Worm (Caenorhabditis elegans) whole organism, L4 larva: ENCODE measurements around the gene acdh-10.

Experiments
- R02D3.7 ChIP-seq: fragments of 150-350 bp; sonication (generic microtip); optimal IDR thresholded peaks from 3 replicates; lab custom pipeline; 2014; ENCODE audit warnings: missing biosample characterization, missing genetic modification characterization
- T26A8.4 ChIP-seq: fragments of 200-800 bp; sonication (Bioruptor generic); IDR thresholded peaks from 2 replicates; pipeline ENCODE4 v1.3.6; 2022; ENCODE audit warnings: missing genetic modification characterization, missing compliant biosample characterization
- Y48G9A.11 ChIP-seq: fragments of 200-800 bp; sonication (Bioruptor generic); IDR thresholded peaks from 2 replicates; pipeline ENCODE4 v1.3.6; 2022; ENCODE audit warnings: missing genetic modification reagents, missing genetic modification characterization, missing compliant biosample characterization
- ZK337.2 ChIP-seq: fragments of 200-800 bp; sonication (Bioruptor generic); IDR thresholded peaks from 2 replicates; pipeline ENCODE4 v1.3.6; 2022; ENCODE audit warnings: missing genetic modification reagents, missing genetic modification characterization, missing compliant biosample characterization
- aha-1 ChIP-seq: fragments of 150-350 bp; peaks from one replicate; lab custom pipeline; 2014; ENCODE audit warnings: missing biosample characterization, missing genetic modification characterization
- ama-1 ChIP-seq: fragments of 150-350 bp; optimal IDR thresholded peaks from 2 replicates; lab custom pipeline; 2014; ENCODE audit warnings: inconsistent platforms, mixed read lengths
- attf-4 ChIP-seq: sonication (generic microtip); optimal IDR thresholded peaks from 3 replicates; lab custom pipeline; 2017; ENCODE audit warnings: missing biosample characterization, missing genetic modification characterization
- ceh-28 ChIP-seq: fragments of 150-350 bp; optimal IDR thresholded peaks from 2 replicates; lab custom pipeline; 2014; ENCODE audit warnings: missing biosample characterization, missing genetic modification reagents, missing genetic modification characterization
- ceh-44 ChIP-seq: fragments of 200-800 bp; sonication (Bioruptor generic); IDR thresholded peaks from 2 replicates; pipeline ENCODE4 v1.3.6; 2022; ENCODE audit warnings: missing genetic modification reagents, missing genetic modification characterization, missing compliant biosample characterization
- ceh-82 ChIP-seq: sonication (generic microtip); optimal IDR thresholded peaks from 2 replicates; lab custom pipeline; 2017; ENCODE audit warnings: missing biosample characterization, missing genetic modification characterization
- ctbp-1 ChIP-seq: fragments of 200-800 bp; sonication (Bioruptor generic); IDR thresholded peaks from 2 replicates; pipeline ENCODE4 v1.3.6; 2022; ENCODE audit warnings: missing genetic modification reagents, missing genetic modification characterization, missing compliant biosample characterization
- daf-16 ChIP-seq, 3 experiments: sonication (generic microtip); optimal IDR thresholded peaks; 2 replicates each; lab custom pipeline; 2016 to 2017; ENCODE audit warnings: missing genetic modification characterization in 3 of 3, missing genetic modification reagents in 3 of 3, mild to moderate bottlenecking in 2 of 3, missing compliant biosample characterization in 2 of 3, missing biosample characterization in 1 of 3, moderate library complexity in 1 of 3
- dmd-6 ChIP-seq: fragments of 200-800 bp; sonication (Bioruptor generic); IDR thresholded peaks from 2 replicates; pipeline ENCODE4 v1.3.6; 2022; ENCODE audit warnings: missing genetic modification reagents, missing genetic modification characterization, missing compliant biosample characterization
- dmd-8 ChIP-seq: fragments of 200-800 bp; sonication (Bioruptor generic); IDR thresholded peaks from 2 replicates; pipeline ENCODE4 v1.3.6; 2022; ENCODE audit warnings: missing genetic modification characterization, missing compliant biosample characterization
- dpl-1 ChIP-seq: fragments of 150-350 bp; optimal IDR thresholded peaks from 2 replicates; lab custom pipeline; 2014; ENCODE audit warnings: missing biosample characterization, missing genetic modification reagents, missing genetic modification characterization
- duxl-1 ChIP-seq: sonication (generic microtip); optimal IDR thresholded peaks from 2 replicates; lab custom pipeline; 2016; ENCODE audit warnings: mild to moderate bottlenecking, missing genetic modification characterization, moderate library complexity, missing compliant biosample characterization; ENCODE audit not compliant: poor library complexity
- dve-1 ChIP-seq: sonication (generic microtip); optimal IDR thresholded peaks from 2 replicates; lab custom pipeline; 2017; ENCODE audit warnings: antibody characterized with exemption, mild to moderate bottlenecking, missing genetic modification characterization, missing compliant biosample characterization; ENCODE audit not compliant: insufficient read depth
- egl-43 ChIP-seq: fragments of 200-800 bp; sonication (Bioruptor generic); IDR thresholded peaks from 2 replicates; pipeline ENCODE4 v1.3.6; 2022; ENCODE audit warnings: missing genetic modification reagents, missing genetic modification characterization, missing compliant biosample characterization
- fkh-10 ChIP-seq: fragments of 150-350 bp; optimal IDR thresholded peaks from 2 replicates; lab custom pipeline; 2014; ENCODE audit warnings: missing biosample characterization, missing genetic modification reagents, missing genetic modification characterization
- gei-8 ChIP-seq: fragments of 200-800 bp; sonication (Bioruptor generic); optimal IDR thresholded peaks from 2 replicates; lab custom pipeline; 2018; ENCODE audit warnings: mild to moderate bottlenecking, missing genetic modification characterization, missing compliant biosample characterization
- jun-1 ChIP-seq: fragments of 150-350 bp; optimal IDR thresholded peaks from 2 replicates; lab custom pipeline; 2014; ENCODE audit warnings: missing biosample characterization, missing genetic modification reagents, missing genetic modification characterization
- lim-7 ChIP-seq: fragments of 200-800 bp; sonication (Bioruptor generic); IDR thresholded peaks from 2 replicates; pipeline ENCODE4 v1.3.6; 2022; ENCODE audit warnings: missing genetic modification characterization, missing compliant biosample characterization
- lin-1 ChIP-seq: fragments of 200-800 bp; sonication (Bioruptor generic); IDR thresholded peaks from 2 replicates; pipeline ENCODE4 v1.3.6; 2022; ENCODE audit warnings: missing genetic modification reagents, missing genetic modification characterization, missing compliant biosample characterization
- lin-15B ChIP-seq: fragments of 150-350 bp; sonication (generic microtip); optimal IDR thresholded peaks from 3 replicates; lab custom pipeline; 2014; ENCODE audit warnings: missing biosample characterization, missing genetic modification characterization
- lin-38 ChIP-seq: fragments of 200-800 bp; sonication (Bioruptor generic); IDR thresholded peaks from 2 replicates; pipeline ENCODE4 v1.3.6; 2022; ENCODE audit warnings: missing genetic modification reagents, missing genetic modification characterization, missing compliant biosample characterization
- lsy-2 ChIP-seq, 2 experiments: fragments of 150-350 bp in 1 of 2; sonication (generic microtip) in 1 of 2; optimal IDR thresholded peaks; 2 replicates each; lab custom pipeline; 2014 to 2017; ENCODE audit warnings: missing biosample characterization in 2 of 2, missing genetic modification characterization in 2 of 2
- mes-2 ChIP-seq: sonication (generic microtip); optimal IDR thresholded peaks from 2 replicates; lab custom pipeline; 2016; ENCODE audit warnings: missing genotype, mild to moderate bottlenecking, missing genetic modification characterization, missing compliant biosample characterization; ENCODE audit not compliant: poor library complexity, severe bottlenecking
- mxl-3 ChIP-seq: fragments of 200-800 bp; sonication (Bioruptor generic); optimal IDR thresholded peaks from 2 replicates; lab custom pipeline; 2018; ENCODE audit warnings: mild to moderate bottlenecking, missing genetic modification characterization, missing compliant biosample characterization
- nhr-102 ChIP-seq: sonication (generic microtip); optimal IDR thresholded peaks from 2 replicates; lab custom pipeline; 2016; ENCODE audit warnings: mild to moderate bottlenecking, missing genetic modification characterization, moderate library complexity, missing compliant biosample characterization
- nhr-111 ChIP-seq: fragments of 200-800 bp; sonication (Bioruptor generic); optimal IDR thresholded peaks from 2 replicates; lab custom pipeline; 2018; ENCODE audit warnings: mild to moderate bottlenecking, missing genetic modification characterization, missing compliant biosample characterization
- nhr-25 ChIP-seq: sonication (generic microtip); optimal IDR thresholded peaks from 2 replicates; lab custom pipeline; 2017; ENCODE audit warnings: missing genetic modification characterization, mild to moderate bottlenecking, missing compliant biosample characterization, antibody characterized with exemption, moderate library complexity, borderline replicate concordance; ENCODE audit not compliant: insufficient read depth
- nhr-28 ChIP-seq: fragments of 150-350 bp; optimal IDR thresholded peaks from 2 replicates; lab custom pipeline; 2014; ENCODE audit warnings: missing biosample characterization, missing genetic modification characterization
- nhr-42 ChIP-seq: fragments of 200-800 bp; sonication (Bioruptor generic); IDR thresholded peaks from 2 replicates; pipeline ENCODE4 v1.3.6; 2022; ENCODE audit warnings: missing genetic modification characterization, missing compliant biosample characterization
- nhr-48 ChIP-seq: sonication (generic microtip); optimal IDR thresholded peaks from 2 replicates; lab custom pipeline; 2016; ENCODE audit warnings: mild to moderate bottlenecking, missing genetic modification characterization, missing compliant biosample characterization
- nhr-77 ChIP-seq: fragments of 150-350 bp; optimal IDR thresholded peaks from 2 replicates; lab custom pipeline; 2014; ENCODE audit warnings: missing biosample characterization, missing genetic modification characterization
- pha-4 ChIP-seq, 2 experiments: fragments of 150-350 bp in 1 of 2; fragments of 200-800 bp in 1 of 2; sonication (Bioruptor generic) in 1 of 2; IDR thresholded peaks in 1 of 2; optimal IDR thresholded peaks in 1 of 2; 2 replicates each; pipeline versions ENCODE4 v1.3.6 to Lab custom; 2014 to 2022; ENCODE audit warnings: missing genetic modification characterization in 2 of 2, missing genetic modification reagents in 2 of 2, missing biosample characterization in 1 of 2, missing compliant biosample characterization in 1 of 2
- php-3 ChIP-seq: fragments of 200-800 bp; sonication (Bioruptor generic); IDR thresholded peaks from 2 replicates; pipeline ENCODE4 v1.3.6; 2022; ENCODE audit warnings: missing genetic modification reagents, missing genetic modification characterization, missing compliant biosample characterization
- pqm-1 ChIP-seq: sonication (generic microtip); optimal IDR thresholded peaks from 2 replicates; lab custom pipeline; 2017; ENCODE audit warnings: missing biosample characterization, missing genetic modification characterization
- sdz-12 ChIP-seq: fragments of 200-800 bp; sonication (Bioruptor generic); optimal IDR thresholded peaks from 2 replicates; lab custom pipeline; 2018; ENCODE audit warnings: mild to moderate bottlenecking, missing genetic modification characterization, missing compliant biosample characterization
- set-16 ChIP-seq: fragments of 200-800 bp; sonication (Bioruptor generic); IDR thresholded peaks from 2 replicates; pipeline ENCODE4 v1.3.6; 2022; ENCODE audit warnings: missing genetic modification reagents, missing genetic modification characterization, missing compliant biosample characterization
- snpc-1.2 ChIP-seq: fragments of 200-800 bp; sonication (Bioruptor generic); IDR thresholded peaks from 2 replicates; pipeline ENCODE4 v1.3.6; 2022; ENCODE audit warnings: missing genetic modification reagents, missing genetic modification characterization, missing compliant biosample characterization
- snpc-4 ChIP-seq: fragments of 150-350 bp; optimal IDR thresholded peaks from 2 replicates; lab custom pipeline; 2014; ENCODE audit warnings: missing biosample characterization, missing genetic modification characterization
- tag-97 ChIP-seq: fragments of 200-800 bp; sonication (Bioruptor generic); IDR thresholded peaks from 2 replicates; pipeline ENCODE4 v1.3.6; 2022; ENCODE audit warnings: missing genetic modification characterization, missing compliant biosample characterization
- unc-39 ChIP-seq: sonication (generic microtip); optimal IDR thresholded peaks from 2 replicates; lab custom pipeline; 2017; ENCODE audit warnings: missing biosample characterization, missing genetic modification characterization
- unc-62 ChIP-seq, 3 experiments: fragments of 150-350 bp in 1 of 3; sonication (generic microtip); optimal IDR thresholded peaks in 2 of 3; peaks in 1 of 3; 1 replicate in 1 of 3; 2 replicates in 2 of 3; lab custom pipeline; 2014 to 2017; ENCODE audit warnings: missing biosample characterization in 3 of 3, missing genetic modification characterization in 3 of 3, missing genetic modification reagents in 3 of 3, missing genotype in 1 of 3
- vab-7 ChIP-seq: fragments of 200-800 bp; sonication (Bioruptor generic); IDR thresholded peaks from 2 replicates; pipeline ENCODE4 v1.3.6; 2022; ENCODE audit warnings: missing genetic modification reagents, missing genetic modification characterization, missing compliant biosample characterization
- zfp-3 ChIP-seq: fragments of 200-800 bp; sonication (Bioruptor generic); conservative IDR thresholded peaks from 2 replicates; pipeline ENCODE4 v1.3.6; 2022; ENCODE audit warnings: missing genetic modification reagents, missing genetic modification characterization, missing compliant biosample characterization
- zip-11 ChIP-seq: fragments of 200-800 bp; sonication (Bioruptor generic); IDR thresholded peaks from 2 replicates; pipeline ENCODE4 v1.3.6; 2022; ENCODE audit warnings: missing genetic modification characterization, missing compliant biosample characterization
- ztf-11 ChIP-seq: fragments of 150-350 bp; optimal IDR thresholded peaks from 2 replicates; lab custom pipeline; 2014; ENCODE audit warnings: missing biosample characterization, missing genetic modification characterization

Gene acdh-10

DNA sequence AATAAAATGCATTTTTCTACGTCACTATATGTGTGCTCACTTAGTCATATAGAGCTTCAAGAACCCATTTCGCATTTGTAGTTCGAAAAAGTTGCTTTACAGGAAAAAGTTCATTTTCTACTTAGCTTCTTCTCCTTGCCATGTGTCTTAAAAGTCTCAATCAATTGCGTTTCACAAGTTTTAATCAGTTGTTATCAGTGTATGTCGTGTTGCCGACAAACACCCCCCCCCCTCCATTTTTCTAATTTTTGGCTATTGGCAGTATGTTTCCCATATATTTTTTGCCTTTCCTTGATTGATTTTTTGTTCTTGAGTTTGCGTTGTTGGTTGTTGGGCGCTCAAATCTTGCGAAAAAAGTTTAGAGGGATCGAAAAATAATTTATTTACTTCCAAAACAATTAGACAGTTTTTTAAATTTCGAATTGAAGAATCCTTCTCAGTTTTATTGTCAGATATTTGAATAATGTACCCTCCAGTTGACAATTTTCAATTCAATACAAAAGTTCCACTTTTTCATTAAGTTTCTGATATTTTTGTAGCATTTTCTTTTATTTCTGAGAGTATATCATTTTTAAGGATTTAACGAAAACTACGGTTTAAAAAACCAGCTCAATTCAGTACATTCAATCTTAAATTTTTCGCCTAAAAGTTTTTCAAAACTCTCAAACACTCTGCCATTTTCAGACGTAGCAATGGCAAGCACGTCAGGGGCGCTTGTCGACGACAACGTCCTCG is 28.8 kb downstream of the acdh-10 start, which contains the start of gene sid-3 (continued):
- TF ChIP-seq lin-1 (GFP tag; lab: Robert Waterston, UW) (no peak), set-16 (GFP tag; lab: Robert Waterston, UW) (no peak), php-3 (GFP tag; lab: Robert Waterston, UW) (no peak), ctbp-1 (GFP tag; lab: Robert Waterston, UW) (no peak), zip-11 (GFP tag; lab: Robert Waterston, UW) (no peak), ztf-11 (no peak), dve-1 (peak; percentile 33), ceh-82 (tag; lab: Kevin White, UChicago) (no peak), lin-38 (GFP tag; lab: Robert Waterston, UW) (no peak), R02D3.7 (tag; lab: Kevin White, UChicago) (no peak), nhr-77 (no peak), gei-8 (GFP tag; lab: Kevin White, UChicago) (no peak), daf-16 (GFP tag; optimal IDR thresholded peaks at IDR 0.05; lab: Kevin White, UChicago) (no peak), daf-16 (tag; optimal IDR thresholded peaks at IDR 0.05; lab: Kevin White, UChicago) (peak; percentile 51), mes-2 (tag; lab: Kevin White, UChicago) (peak; percentile 25), nhr-25 (tag; lab: Kevin White, UChicago) (no peak), ZK337.2 (no peak), nhr-102 (tag; lab: Kevin White, UChicago) (no peak), lsy-2 (tag; optimal IDR thresholded peaks at IDR 0.05; lab: Kevin White, UChicago) (no peak), dmd-6 (GFP tag; lab: Robert Waterston, UW) (peak; percentile 80), unc-39 (tag; lab: Kevin White, UChicago) (no peak), ama-1 (lab: Kevin White, UChicago) (no peak), T26A8.4 (GFP tag; lab: Robert Waterston, UW) (no peak), pqm-1 (tag; lab: Kevin White, UChicago) (peak; percentile 75), snpc-4 (tag; lab: Kevin White, UChicago) (no peak), attf-4 (tag; lab: Kevin White, UChicago) (no peak), aha-1 (peak; percentile 96), zfp-3 (no peak), pha-4 (GFP tag; IDR thresholded peaks at IDR 0.05; lab: Robert Waterston, UW) (no peak), pha-4 (tag; optimal IDR thresholded peaks at IDR 0.05; lab: Kevin White, UChicago) (no peak), Y48G9A.11 (no peak), jun-1 (no peak), egl-43 (GFP tag; lab: Robert Waterston, UW) (no peak), nhr-42 (GFP tag; lab: Robert Waterston, UW) (no peak), snpc-1.2 (GFP tag; lab: Robert Waterston, UW) (no peak), duxl-1 (no peak), vab-7 (GFP tag; lab: Robert Waterston, UW) (no peak), nhr-28 (tag; lab: Kevin White, UChicago) (peak; percentile 53), lin-15B (tag; lab: Kevin White, UChicago) (no peak), unc-62 (GFP tag; optimal IDR thresholded peaks at IDR 0.05 in 1 of 2; lab: Kevin White, UChicago) (no peak), unc-62 (tag; optimal IDR thresholded peaks at IDR 0.05; lab: Kevin White, UChicago) (no peak), dmd-8 (no peak), nhr-48 (tag; lab: Kevin White, UChicago) (no peak), ceh-44 (no peak), lim-7 (GFP tag; lab: Robert Waterston, UW) (no peak), nhr-111 (GFP tag; lab: Kevin White, UChicago) (no peak), tag-97 (GFP tag; lab: Robert Waterston, UW) (no peak), mxl-3 (GFP tag; lab: Kevin White, UChicago) (peak; percentile 23), ceh-28 (tag; lab: Kevin White, UChicago) (no peak), fkh-10 (GFP tag; lab: Kevin White, UChicago) (no peak), dpl-1 (no peak), sdz-12 (GFP tag; lab: Kevin White, UChicago) (no peak)
